Fruit fly (Drosophila melanogaster) whole organism, embryonic: ENCODE data around the gene CG43248.

ENCODE experiments used
- Bdp1 ChIP-seq: fragments of 200-800 bp; sonication (Bioruptor generic); optimal IDR thresholded peaks from 3 replicates; lab custom pipeline; 2016; ENCODE audit warnings: missing biosample characterization, missing genetic modification characterization
- CG10209 ChIP-seq: fragments of 200-800 bp; sonication (Bioruptor generic); optimal IDR thresholded peaks from 3 replicates; lab custom pipeline; 2017; ENCODE audit warnings: missing biosample characterization, mild to moderate bottlenecking, missing genetic modification characterization, missing genetic modification reagents
- CG10274 ChIP-seq: fragments of 200-800 bp; sonication (Bioruptor generic); optimal IDR thresholded peaks from 3 replicates; lab custom pipeline; 2017; ENCODE audit warnings: missing biosample characterization, mild to moderate bottlenecking, missing genetic modification characterization
- CG10543 ChIP-seq: fragments of 200-800 bp; sonication (Bioruptor generic); optimal IDR thresholded peaks from 3 replicates; lab custom pipeline; 2017; ENCODE audit warnings: missing biosample characterization, mild to moderate bottlenecking, missing genetic modification characterization, moderate library complexity
- CG12104 ChIP-seq: fragments of 200-800 bp; sonication (Bioruptor generic); optimal IDR thresholded peaks from 3 replicates; lab custom pipeline; 2016; ENCODE audit warnings: missing biosample characterization, missing genetic modification characterization
- CG13424 ChIP-seq: fragments of 200-800 bp; sonication (Bioruptor generic); optimal IDR thresholded peaks from 2 replicates; lab custom pipeline; 2019; ENCODE audit warnings: missing biosample characterization, mild to moderate bottlenecking, missing genetic modification characterization, moderate library complexity
- CG17328 ChIP-seq: fragments of 200-800 bp; sonication (Bioruptor generic); IDR thresholded peaks from 2 replicates; pipeline ENCODE4 v1.3.6; 2022; ENCODE audit warnings: missing biosample characterization, missing genetic modification characterization
- CG17568 ChIP-seq: fragments of 200-800 bp; sonication (Bioruptor generic); optimal IDR thresholded peaks from 2 replicates; lab custom pipeline; 2018; ENCODE audit warnings: missing biosample characterization, mild to moderate bottlenecking, missing genetic modification characterization, moderate library complexity
- CG2875 ChIP-seq: fragments of 200-800 bp; sonication (Bioruptor generic); optimal IDR thresholded peaks from 2 replicates; lab custom pipeline; 2017; ENCODE audit warnings: missing biosample characterization, mild to moderate bottlenecking, missing genetic modification characterization, missing genetic modification reagents
- CG30403 ChIP-seq: fragments of 200-800 bp; sonication (Bioruptor generic); optimal IDR thresholded peaks from 3 replicates; lab custom pipeline; 2016; ENCODE audit warnings: missing biosample characterization, missing genetic modification characterization
- CG3163 ChIP-seq: fragments of 200-800 bp; sonication (Bioruptor generic); optimal IDR thresholded peaks from 3 replicates; lab custom pipeline; 2016; ENCODE audit warnings: missing biosample characterization, missing genetic modification characterization
- CG4424 ChIP-seq: fragments of 200-800 bp; sonication (Bioruptor generic); optimal IDR thresholded peaks from 3 replicates; lab custom pipeline; 2016; ENCODE audit warnings: missing biosample characterization, missing genetic modification characterization
- CG7839 ChIP-seq: fragments of 200-800 bp; sonication (Bioruptor generic); optimal IDR thresholded peaks from 3 replicates; lab custom pipeline; 2018; ENCODE audit warnings: missing biosample characterization, mild to moderate bottlenecking, missing genetic modification characterization, moderate library complexity
- CG7987 ChIP-seq: fragments of 200-800 bp; sonication (Bioruptor generic); optimal IDR thresholded peaks from 2 replicates; lab custom pipeline; 2018; ENCODE audit warnings: missing biosample characterization, mild to moderate bottlenecking, missing genetic modification characterization, moderate library complexity
- CG8281 ChIP-seq: fragments of 200-800 bp; sonication (Bioruptor generic); optimal IDR thresholded peaks from 2 replicates; lab custom pipeline; 2018; ENCODE audit warnings: missing biosample characterization, mild to moderate bottlenecking, missing genetic modification characterization, moderate library complexity
- CG8944 ChIP-seq: fragments of 200-800 bp; sonication (Bioruptor generic); optimal IDR thresholded peaks from 3 replicates; lab custom pipeline; 2016; ENCODE audit warnings: missing biosample characterization, missing genetic modification characterization
- CG9876 ChIP-seq: fragments of 200-800 bp; sonication (Bioruptor generic); optimal IDR thresholded peaks from 2 replicates; lab custom pipeline; 2016; ENCODE audit warnings: missing biosample characterization, missing genetic modification characterization
- CoRest ChIP-seq: fragments of 200-800 bp; sonication (Bioruptor generic); optimal IDR thresholded peaks from 3 replicates; lab custom pipeline; 2018; ENCODE audit warnings: missing biosample characterization, mild to moderate bottlenecking, missing genetic modification characterization, moderate library complexity
- D19A ChIP-seq: fragments of 200-800 bp; optimal IDR thresholded peaks from 3 replicates; lab custom pipeline; 2019; ENCODE audit warnings: missing biosample characterization, mild to moderate bottlenecking, missing genetic modification characterization, moderate library complexity
- Deaf1 ChIP-seq: fragments of 200-800 bp; optimal IDR thresholded peaks from 3 replicates; lab custom pipeline; 2019; ENCODE audit warnings: missing biosample characterization, mild to moderate bottlenecking, missing genetic modification characterization, moderate library complexity
- Dip3 ChIP-seq: fragments of 200-800 bp; sonication (Bioruptor generic); optimal IDR thresholded peaks from 3 replicates; lab custom pipeline; 2016; ENCODE audit warnings: missing biosample characterization, missing genetic modification characterization
- Dll ChIP-seq: fragments of 200-800 bp; sonication (Bioruptor generic); IDR thresholded peaks from 4 replicates; pipeline ENCODE4 v1.3.6; 2022; ENCODE audit warnings: missing biosample characterization, missing genetic modification characterization; ENCODE audit not compliant: partially characterized antibody
- Doc3 ChIP-seq: fragments of 200-800 bp; sonication (Bioruptor generic); IDR thresholded peaks from 3 replicates; pipeline ENCODE4 v1.3.6; 2022; ENCODE audit warnings: missing biosample characterization, missing genetic modification characterization; ENCODE audit not compliant: partially characterized antibody
- HLH54F ChIP-seq: fragments of 200-800 bp; sonication (Bioruptor generic); optimal IDR thresholded peaks from 3 replicates; lab custom pipeline; 2016; ENCODE audit warnings: missing biosample characterization, missing genetic modification characterization
- Pdp1 ChIP-seq, 2 experiments: fragments of 200-800 bp; sonication (Bioruptor generic); optimal IDR thresholded peaks; 3 replicates each; lab custom pipeline; 2016; ENCODE audit warnings: missing biosample characterization in 2 of 2, missing genetic modification characterization in 2 of 2, mild to moderate bottlenecking in 1 of 2, moderate library complexity in 1 of 2
- Xrp1 ChIP-seq: fragments of 200-800 bp; sonication (Bioruptor generic); IDR thresholded peaks from 2 replicates; pipeline ENCODE4 v1.3.6; 2022; ENCODE audit warnings: missing biosample characterization, missing genetic modification characterization
- ara ChIP-seq: fragments of 200-800 bp; sonication (Bioruptor generic); IDR thresholded peaks from 2 replicates; pipeline ENCODE4 v1.3.6; 2022; ENCODE audit warnings: missing biosample characterization, missing genetic modification characterization
- bsh ChIP-seq, 2 experiments: fragments of 200-800 bp; sonication (Bioruptor generic); optimal IDR thresholded peaks; 2 replicates each; lab custom pipeline; 2017 to 2018; ENCODE audit warnings: mild to moderate bottlenecking in 2 of 2, missing biosample characterization in 2 of 2, missing genetic modification characterization in 2 of 2, moderate library complexity in 1 of 2
- chif ChIP-seq, 2 experiments: fragments of 200-800 bp; sonication (Bioruptor generic); optimal IDR thresholded peaks; 3 replicates each; lab custom pipeline; 2016; ENCODE audit warnings: missing biosample characterization in 2 of 2, missing genetic modification characterization in 2 of 2
- dpn ChIP-seq, 2 experiments: fragments of 200-800 bp; sonication (Bioruptor generic); optimal IDR thresholded peaks; 3 replicates each; lab custom pipeline; 2016; ENCODE audit warnings: missing biosample characterization in 2 of 2, missing genetic modification characterization in 2 of 2
- dysf ChIP-seq: fragments of 200-800 bp; sonication (Bioruptor generic); IDR thresholded peaks from 3 replicates; pipeline ENCODE4 v1.3.6; 2022; ENCODE audit warnings: missing biosample characterization, missing genetic modification characterization
- ems ChIP-seq: fragments of 200-800 bp; sonication (Bioruptor generic); optimal IDR thresholded peaks from 3 replicates; lab custom pipeline; 2016; ENCODE audit warnings: missing biosample characterization, missing genetic modification characterization
- eve ChIP-seq, 2 experiments: fragments of >200 bp; optimal IDR thresholded peaks; 2 replicates each; lab custom pipeline; 2017; ENCODE audit warnings: missing biosample characterization in 2 of 2, missing genetic modification characterization in 2 of 2
- gcm ChIP-seq: fragments of 200-800 bp; sonication (Bioruptor generic); optimal IDR thresholded peaks from 2 replicates; lab custom pipeline; 2019; ENCODE audit warnings: missing biosample characterization, mild to moderate bottlenecking, missing genetic modification characterization, moderate library complexity
- ind ChIP-seq: fragments of 200-800 bp; sonication (Bioruptor generic); optimal IDR thresholded peaks from 3 replicates; lab custom pipeline; 2016; ENCODE audit warnings: missing biosample characterization, missing genetic modification characterization
- lilli ChIP-seq: fragments of 200-800 bp; sonication (Bioruptor generic); optimal IDR thresholded peaks from 3 replicates; lab custom pipeline; 2016; ENCODE audit warnings: missing biosample characterization, missing genetic modification characterization
- lmd ChIP-seq: fragments of 200-800 bp; sonication (Bioruptor generic); IDR thresholded peaks from 2 replicates; pipeline ENCODE4 v1.3.6; 2022; ENCODE audit warnings: missing biosample characterization, missing genetic modification characterization
- luna ChIP-seq: fragments of 200-800 bp; sonication (Bioruptor generic); optimal IDR thresholded peaks from 2 replicates; lab custom pipeline; 2016; ENCODE audit warnings: missing biosample characterization, missing genetic modification characterization
- nmo ChIP-seq: fragments of 200-800 bp; sonication (Bioruptor generic); optimal IDR thresholded peaks from 2 replicates; lab custom pipeline; 2018; ENCODE audit warnings: missing biosample characterization, mild to moderate bottlenecking, missing genetic modification characterization, moderate library complexity
- nom ChIP-seq: fragments of 200-800 bp; sonication (Bioruptor generic); optimal IDR thresholded peaks from 2 replicates; lab custom pipeline; 2017; ENCODE audit warnings: missing biosample characterization, missing genetic modification characterization, mild to moderate bottlenecking, moderate library complexity, missing genetic modification reagents
- org-1 ChIP-seq: fragments of 200-800 bp; sonication (Bioruptor generic); optimal IDR thresholded peaks from 2 replicates; lab custom pipeline; 2017; ENCODE audit warnings: missing biosample characterization, missing genetic modification characterization
- pnt ChIP-seq: fragments of 200-800 bp; sonication (Bioruptor generic); optimal IDR thresholded peaks from 3 replicates; lab custom pipeline; 2016; ENCODE audit warnings: missing biosample characterization, missing genetic modification characterization
- pros ChIP-seq: fragments of 200-800 bp; sonication (Bioruptor generic); optimal IDR thresholded peaks from 3 replicates; lab custom pipeline; 2019; ENCODE audit warnings: missing biosample characterization, mild to moderate bottlenecking, missing genetic modification characterization, moderate library complexity
- slbo ChIP-seq: fragments of 200-800 bp; sonication (Bioruptor generic); IDR thresholded peaks from 2 replicates; pipeline ENCODE4 v1.3.6; 2022; ENCODE audit warnings: missing biosample characterization, missing genetic modification characterization
- stc ChIP-seq: fragments of 200-800 bp; sonication (Bioruptor generic); IDR thresholded peaks from 2 replicates; pipeline ENCODE4 v1.3.6; 2022; ENCODE audit warnings: missing biosample characterization, missing genetic modification characterization
- ttk ChIP-seq: fragments of 200-800 bp; sonication (Bioruptor generic); IDR thresholded peaks from 2 replicates; pipeline ENCODE4 v2.1.2; 2022; ENCODE audit warnings: missing biosample characterization, missing genetic modification characterization
- zen ChIP-seq: fragments of 200-800 bp; sonication (Bioruptor generic); optimal IDR thresholded peaks from 3 replicates; lab custom pipeline; 2018; ENCODE audit warnings: missing biosample characterization, mild to moderate bottlenecking, missing genetic modification characterization, moderate library complexity
- zfh1 ChIP-seq: fragments of 200-800 bp; sonication (Bioruptor generic); IDR thresholded peaks from 3 replicates; pipeline ENCODE4 v1.3.6; 2022; ENCODE audit warnings: missing biosample characterization, missing genetic modification characterization
- zfh2 ChIP-seq: fragments of 200-800 bp; sonication (Bioruptor generic); optimal IDR thresholded peaks from 2 replicates; lab custom pipeline; 2016; ENCODE audit warnings: missing biosample characterization, missing genetic modification characterization

CG43248 gene

DNA sequence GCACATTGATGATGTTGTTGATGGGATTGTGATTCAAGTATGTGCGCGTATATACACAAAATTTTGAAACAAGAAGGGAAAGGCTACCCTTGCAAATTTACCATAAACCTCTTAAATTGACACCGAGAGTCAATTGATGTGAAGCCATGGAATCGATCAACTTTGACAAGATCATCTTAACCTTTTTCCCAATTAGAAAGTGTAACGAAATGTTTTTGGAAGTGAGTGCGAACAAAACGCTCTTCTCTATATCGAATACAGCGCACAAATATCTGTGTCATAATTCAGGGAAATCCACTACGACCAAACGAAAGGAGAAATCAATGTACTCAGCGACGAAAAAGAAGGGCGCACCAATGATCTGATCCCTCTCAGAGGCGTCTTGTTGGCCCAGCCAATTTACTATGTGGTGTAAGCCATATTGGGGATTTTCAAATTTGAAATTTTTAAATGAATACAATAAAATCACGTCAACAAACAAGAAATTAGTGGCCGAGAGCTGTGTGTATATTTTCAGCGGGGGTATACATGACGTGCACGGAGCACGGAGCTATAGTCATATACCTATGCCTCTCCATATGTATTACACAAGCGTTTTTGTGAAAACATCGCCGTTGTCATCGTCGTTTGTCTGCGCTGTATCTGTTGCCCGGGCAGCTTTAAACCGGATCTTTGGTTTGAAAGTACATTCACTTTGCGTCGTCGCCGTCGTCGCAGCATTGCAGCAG lies 2.3 kb upstream of the CG43248 start (continued):
- peak; percentile 41 to 79 for TF ChIP-seq Pdp1 (GFP tag; optimal IDR thresholded peaks at IDR 0.05; lab: Kevin White, UChicago)
- peak; percentile 49 for TF ChIP-seq CG13424 (tag; lab: Kevin White, UChicago)
- TF ChIP-seq pnt (GFP tag; lab: Kevin White, UChicago) = peak; percentile 12
- no peak for TF ChIP-seq Doc3 (GFP tag; lab: Robert Waterston, UW)
- TF ChIP-seq luna (GFP tag; lab: Kevin White, UChicago) = no peak
- TF ChIP-seq HLH54F (GFP tag; lab: Kevin White, UChicago) = no peak
- peak; percentile 16 for TF ChIP-seq CG3163 (GFP tag; lab: Kevin White, UChicago)
- TF ChIP-seq CG10274 (GFP tag; lab: Kevin White, UChicago) = peak; percentile 99
- TF ChIP-seq dysf = peak; percentile 53
- TF ChIP-seq ems = peak; percentile 26
- peak; percentile 20 for TF ChIP-seq CG10209 (GFP tag; lab: Kevin White, UChicago)
- peak; percentile 40 for TF ChIP-seq CG8944 (GFP tag; lab: Kevin White, UChicago)
- TF ChIP-seq eve (GFP tag; optimal IDR thresholded peaks at IDR 0.05; lab: Kevin White, UChicago) = peak in 1 of 2 experiments; percentile 93
- peak; percentile 40 to 59 for TF ChIP-seq bsh (GFP tag; optimal IDR thresholded peaks at IDR 0.05; lab: Kevin White, UChicago)
- peak; percentile 45 for TF ChIP-seq gcm
- TF ChIP-seq CG17568 (GFP tag; lab: Kevin White, UChicago) = peak; percentile 11
- no peak for TF ChIP-seq CG10543 (GFP tag; lab: Kevin White, UChicago)
- TF ChIP-seq pros (GFP tag; lab: Kevin White, UChicago) = peak; percentile 69
- TF ChIP-seq D19A (tag; lab: Kevin White, UChicago) = peak; percentile 75
- TF ChIP-seq nmo (GFP tag; lab: Kevin White, UChicago) = peak; percentile 32
- no peak for TF ChIP-seq Deaf1
- peak; percentile 20; the same call in 1 of the 3 replicates for TF ChIP-seq zfh1
- TF ChIP-seq Xrp1 (GFP tag; lab: Robert Waterston, UW) = peak; percentile 50
- TF ChIP-seq ttk (GFP tag; lab: Robert Waterston, UW) = peak; percentile 53
- TF ChIP-seq slbo (GFP tag; lab: Robert Waterston, UW) = 0 out of 2 replicates have a peak, but pooled peaks have one; percentile 5
- peak; percentile 31 for TF ChIP-seq CG7987 (GFP tag; lab: Kevin White, UChicago)
- TF ChIP-seq lilli = peak; percentile 29
- peak; percentile 20; the same call in 1 of the 2 replicates for TF ChIP-seq CG17328
- TF ChIP-seq CG9876 (GFP tag; lab: Kevin White, UChicago) = no peak
- peak; percentile 45 for TF ChIP-seq stc
- TF ChIP-seq dpn (GFP tag; optimal IDR thresholded peaks at IDR 0.05; lab: Kevin White, UChicago) = peak in 1 of 2 experiments; percentile 4
- TF ChIP-seq CG12104 (GFP tag; lab: Kevin White, UChicago) = no peak
- peak; percentile 45 for TF ChIP-seq CG30403 (GFP tag; lab: Kevin White, UChicago)
- TF ChIP-seq Dll = no peak
- TF ChIP-seq zen (tag; lab: Kevin White, UChicago) = peak; percentile 1
- peak; percentile 35 for TF ChIP-seq nom (GFP tag; lab: Kevin White, UChicago)
- peak; percentile 32 for TF ChIP-seq CG2875 (GFP tag; lab: Kevin White, UChicago)
- TF ChIP-seq CoRest (tag; lab: Kevin White, UChicago) = peak; percentile 36
- TF ChIP-seq CG4424 (GFP tag; lab: Kevin White, UChicago) = peak; percentile 15
- TF ChIP-seq lmd (GFP tag; lab: Robert Waterston, UW) = peak; percentile 16; the same call in 1 of the 2 replicates
- TF ChIP-seq ind (GFP tag; lab: Kevin White, UChicago) = peak; percentile 52
- TF ChIP-seq CG7839 (tag; lab: Kevin White, UChicago) = peak; percentile 26
- TF ChIP-seq Dip3 (GFP tag; lab: Kevin White, UChicago) = peak; percentile 32
- TF ChIP-seq Bdp1 = no peak
- peak; percentile 11 for TF ChIP-seq CG8281 (tag; lab: Kevin White, UChicago)
- TF ChIP-seq chif (GFP tag; optimal IDR thresholded peaks at IDR 0.05; lab: Kevin White, UChicago) = peak in 1 of 2 experiments; percentile 34
- TF ChIP-seq org-1 = peak; percentile 8
- TF ChIP-seq zfh2 = peak; percentile 50
- peak; percentile 59 for TF ChIP-seq ara
